Worm (Caenorhabditis elegans) whole organism, L4 larva: ENCODE results near the gene F49H12.3.

Experiments
- ces-1 ChIP-seq: fragments of 150-350 bp; sonication (generic microtip); optimal IDR thresholded peaks from 4 replicates; lab custom pipeline; 2014; ENCODE audit warnings: missing biosample characterization, missing genetic modification reagents, missing genetic modification characterization
- hlh-30 ChIP-seq: sonication (generic microtip); optimal IDR thresholded peaks from 2 replicates; lab custom pipeline; 2017; ENCODE audit warnings: antibody characterized with exemption, mild to moderate bottlenecking, missing genetic modification characterization, missing compliant biosample characterization; ENCODE audit not compliant: insufficient read depth
- jun-1 ChIP-seq: fragments of 150-350 bp; optimal IDR thresholded peaks from 2 replicates; lab custom pipeline; 2014; ENCODE audit warnings: missing biosample characterization, missing genetic modification reagents, missing genetic modification characterization
- unc-62 ChIP-seq, 3 experiments: fragments of 150-350 bp in 1 of 3; sonication (generic microtip); optimal IDR thresholded peaks in 2 of 3; peaks in 1 of 3; 1 replicate in 1 of 3; 2 replicates in 2 of 3; lab custom pipeline; 2014 to 2017; ENCODE audit warnings: missing biosample characterization in 3 of 3, missing genetic modification characterization in 3 of 3, missing genetic modification reagents in 3 of 3, missing genotype in 1 of 3

DNA sequence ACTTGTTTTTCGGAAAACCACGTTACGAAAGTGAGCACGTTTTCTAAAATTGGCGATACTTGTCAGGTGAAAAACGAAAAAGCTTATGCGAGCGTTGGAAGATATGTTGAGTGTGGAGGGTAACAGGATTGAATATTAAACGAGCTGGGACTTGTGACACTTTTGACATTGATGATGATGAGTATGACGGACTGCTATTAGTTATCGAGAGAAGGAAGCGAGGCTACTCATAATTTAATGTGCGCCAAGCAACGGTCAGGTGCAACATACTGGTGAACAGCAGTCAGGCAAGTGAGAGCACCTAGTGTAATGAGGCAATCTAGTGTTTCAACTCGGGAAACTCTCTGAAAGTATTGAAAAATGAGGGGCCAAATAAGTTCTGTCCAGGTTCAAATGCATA lies 34.0 kb upstream of the F49H12.3 start:
- peak in 1 of 2 experiments; percentile 96 for TF ChIP-seq unc-62 (GFP tag; optimal IDR thresholded peaks at IDR 0.05 in 1 of 2; lab: Kevin White, UChicago)
- no peak for TF ChIP-seq unc-62 (tag; optimal IDR thresholded peaks at IDR 0.05; lab: Kevin White, UChicago)
- TF ChIP-seq ces-1 (GFP tag; lab: Kevin White, UChicago): no peak
- TF ChIP-seq jun-1 (tag; lab: Kevin White, UChicago): no peak
- TF ChIP-seq hlh-30: no peak
